Worm (Caenorhabditis elegans): Measurements from ENCODE around the gene toe-2.
A peak's percentile ranks its signal among the peaks of the same experiment; 100 is the strongest.

Gene toe-2

ce11 chrII:6554677-6555076 is 33.5 kb upstream of the toe-2 start, which contains the start of gene wrn-1:
wrn-1 (plus strand) TSS chrII:6554977.
- no peak for TF ChIP-seq ref-1 (GFP tag; conservative IDR thresholded peaks at IDR 0.05)

ce11 chrII:6544842-6545410 is 23.7 kb upstream of the toe-2 start, which contains the start of gene lron-15:
lron-15 (minus strand) TSS chrII:6544892.
- TF ChIP-seq cog-1 (tag; optimal IDR thresholded peaks at IDR 0.05): no peak
- no peak for TF ChIP-seq flt-1 (GFP tag; IDR thresholded peaks at IDR 0.05)
- TF ChIP-seq ztf-23 (GFP tag; IDR thresholded peaks at IDR 0.05): no peak
- no peak for TF ChIP-seq med-1 (GFP tag; optimal IDR thresholded peaks at IDR 0.05; ENCODE audit: insufficient read depth)
- TF ChIP-seq klf-2 (GFP tag; conservative IDR thresholded peaks at IDR 0.05): no peak
- TF ChIP-seq tab-1 (GFP tag; IDR thresholded peaks at IDR 0.05): no peak
- TF ChIP-seq T22C8.4 (GFP tag; IDR thresholded peaks at IDR 0.05): no peak
- TF ChIP-seq ztf-29 (GFP tag; IDR thresholded peaks at IDR 0.05): no peak
- no peak for TF ChIP-seq ref-1 (GFP tag; conservative IDR thresholded peaks at IDR 0.05)

- TF ChIP-seq cog-1 (tag; optimal IDR thresholded peaks at IDR 0.05) (peak; percentile 14), ref-1 (GFP tag; conservative IDR thresholded peaks at IDR 0.05) (no peak)
Observed at ce11 chrII:6535957-6536424, 14.8 kb upstream of the toe-2 start, which contains the start of gene utp-20. utp-20 (plus strand) TSS chrII:6536374.

DNA sequence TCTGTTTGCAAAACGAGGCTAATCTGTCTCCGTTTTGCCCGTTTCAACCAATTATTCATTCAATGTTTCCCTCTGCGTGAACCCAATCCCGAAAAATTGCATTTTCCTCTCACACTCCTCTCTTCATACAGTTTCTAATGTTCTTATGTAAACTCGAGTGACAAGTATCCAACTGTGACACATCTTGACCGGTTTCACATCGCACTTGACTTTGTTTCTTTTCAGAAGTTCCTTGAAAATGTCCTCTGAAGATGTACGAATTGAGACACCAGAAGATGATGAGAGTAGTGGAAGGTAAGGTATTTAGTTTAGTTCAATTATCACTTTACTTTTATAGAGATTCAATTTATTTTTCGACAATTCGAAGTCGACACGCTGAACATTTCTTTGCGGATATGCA is 10.8 kb upstream of the toe-2 start, which contains the start of gene abcx-1:
abcx-1 (plus strand) TSS at position 224 of the 400 bp plus-strand sequence.
- no peak for TF ChIP-seq ztf-29 (GFP tag; IDR thresholded peaks at IDR 0.05)
- TF ChIP-seq ref-1 (GFP tag; conservative IDR thresholded peaks at IDR 0.05): no peak
- no peak for TF ChIP-seq klf-2 (GFP tag; conservative IDR thresholded peaks at IDR 0.05)
- no peak for TF ChIP-seq flt-1 (GFP tag; IDR thresholded peaks at IDR 0.05)
- TF ChIP-seq ztf-23 (GFP tag; IDR thresholded peaks at IDR 0.05): no peak
- no peak for TF ChIP-seq cog-1 (tag; optimal IDR thresholded peaks at IDR 0.05)
- TF ChIP-seq med-1 (GFP tag; optimal IDR thresholded peaks at IDR 0.05; ENCODE audit: insufficient read depth): no peak
- no peak for TF ChIP-seq T22C8.4 (GFP tag; IDR thresholded peaks at IDR 0.05)
- TF ChIP-seq tab-1 (GFP tag; IDR thresholded peaks at IDR 0.05): no peak

DNA sequence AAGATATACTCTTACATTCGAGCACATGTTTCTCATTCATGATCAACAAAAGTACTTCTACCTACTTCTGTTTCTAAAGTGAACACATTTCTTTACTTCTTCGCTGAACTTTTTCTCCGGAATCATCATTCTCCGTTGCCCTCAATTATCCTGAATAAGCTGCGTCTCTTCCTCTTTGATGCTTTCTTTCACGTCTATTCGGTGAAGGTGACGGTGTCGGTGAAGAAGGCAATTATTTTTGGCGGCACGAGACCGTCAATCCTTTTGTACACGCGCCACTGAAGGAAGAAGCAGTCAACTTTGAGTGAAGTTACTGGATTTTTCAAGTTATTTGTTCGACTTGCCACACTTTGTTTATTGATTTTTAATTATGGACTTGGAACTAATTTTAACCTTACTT is 10.3 kb upstream of the toe-2 start, which contains the start of gene abch-1:
abch-1 (minus strand) TSS at position 101 of the 400 bp plus-strand sequence.
- TF ChIP-seq T22C8.4 (GFP tag; IDR thresholded peaks at IDR 0.05) (no peak), klf-2 (GFP tag; conservative IDR thresholded peaks at IDR 0.05) (no peak), ztf-29 (GFP tag; IDR thresholded peaks at IDR 0.05) (no peak)

ce11 chrII:6528629-6529028 is 7.4 kb upstream of the toe-2 start, which contains the start of gene C56E6.4:
C56E6.4 (minus strand) TSS chrII:6528729.
- TF ChIP-seq flt-1 (GFP tag; IDR thresholded peaks at IDR 0.05) (no peak), ref-1 (GFP tag; conservative IDR thresholded peaks at IDR 0.05) (no peak), T22C8.4 (GFP tag; IDR thresholded peaks at IDR 0.05) (no peak), ztf-23 (GFP tag; IDR thresholded peaks at IDR 0.05) (no peak), klf-2 (GFP tag; conservative IDR thresholded peaks at IDR 0.05) (no peak), med-1 (GFP tag; optimal IDR thresholded peaks at IDR 0.05; ENCODE audit: insufficient read depth) (no peak), tab-1 (GFP tag; IDR thresholded peaks at IDR 0.05) (no peak), ztf-29 (GFP tag; IDR thresholded peaks at IDR 0.05) (no peak), cog-1 (tag; optimal IDR thresholded peaks at IDR 0.05) (no peak)

ce11 chrII:6526136-6526684 is 5.0 kb upstream of the toe-2 start:
- no peak for TF ChIP-seq klf-2 (GFP tag; conservative IDR thresholded peaks at IDR 0.05)
- TF ChIP-seq ztf-29 (GFP tag; IDR thresholded peaks at IDR 0.05): no peak
- TF ChIP-seq flt-1 (GFP tag; IDR thresholded peaks at IDR 0.05): no peak
- TF ChIP-seq med-1 (GFP tag; optimal IDR thresholded peaks at IDR 0.05; ENCODE audit: insufficient read depth): no peak
- no peak for TF ChIP-seq tab-1 (GFP tag; IDR thresholded peaks at IDR 0.05)
- no peak for TF ChIP-seq T22C8.4 (GFP tag; IDR thresholded peaks at IDR 0.05)
- no peak for TF ChIP-seq cog-1 (tag; optimal IDR thresholded peaks at IDR 0.05)
- TF ChIP-seq ztf-23 (GFP tag; IDR thresholded peaks at IDR 0.05): no peak
- no peak for TF ChIP-seq ref-1 (GFP tag; conservative IDR thresholded peaks at IDR 0.05)

- no peak for TF ChIP-seq med-1 (GFP tag; optimal IDR thresholded peaks at IDR 0.05; ENCODE audit: insufficient read depth)
- TF ChIP-seq ztf-29 (GFP tag; IDR thresholded peaks at IDR 0.05): no peak
- TF ChIP-seq klf-2 (GFP tag; conservative IDR thresholded peaks at IDR 0.05): no peak
Observed at ce11 chrII:6524501-6524977, 3.4 kb upstream of the toe-2 start, which contains the start of gene C56E6.2. C56E6.2 (plus strand) TSS chrII:6524927.

DNA sequence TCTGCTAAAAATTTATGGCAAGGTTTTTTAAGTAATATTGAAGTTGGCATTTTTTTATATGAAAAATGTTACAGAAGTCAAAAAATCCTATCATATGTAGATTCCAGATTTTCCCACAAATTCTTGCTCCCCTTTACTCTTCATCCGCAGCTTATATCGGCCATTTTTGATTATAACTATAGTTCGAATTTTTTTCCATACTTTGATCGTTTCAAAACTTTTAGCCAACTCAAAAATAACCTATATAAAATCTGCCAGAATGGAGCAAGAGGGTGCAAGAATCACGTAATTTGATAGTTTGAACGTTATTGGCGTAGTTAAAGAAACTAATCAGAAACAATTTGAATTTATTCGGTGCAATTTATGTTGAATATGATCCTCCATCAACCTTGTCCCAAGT is 2.8 kb upstream of the toe-2 start:
- no peak for TF ChIP-seq ztf-29 (GFP tag; IDR thresholded peaks at IDR 0.05)
- TF ChIP-seq flt-1 (GFP tag; IDR thresholded peaks at IDR 0.05): no peak
- no peak for TF ChIP-seq ref-1 (GFP tag; conservative IDR thresholded peaks at IDR 0.05)
- TF ChIP-seq cog-1 (tag; optimal IDR thresholded peaks at IDR 0.05): no peak
- TF ChIP-seq tab-1 (GFP tag; IDR thresholded peaks at IDR 0.05): no peak
- TF ChIP-seq T22C8.4 (GFP tag; IDR thresholded peaks at IDR 0.05): no peak
- TF ChIP-seq klf-2 (GFP tag; conservative IDR thresholded peaks at IDR 0.05): no peak
- no peak for TF ChIP-seq med-1 (GFP tag; optimal IDR thresholded peaks at IDR 0.05; ENCODE audit: insufficient read depth)
- TF ChIP-seq ztf-23 (GFP tag; IDR thresholded peaks at IDR 0.05): no peak

ce11 chrII:6522622-6523254 is 1.6 kb upstream of the toe-2 start:
- TF ChIP-seq ztf-29 (GFP tag; IDR thresholded peaks at IDR 0.05) (no peak), ref-1 (GFP tag; conservative IDR thresholded peaks at IDR 0.05) (no peak), ztf-23 (GFP tag; IDR thresholded peaks at IDR 0.05) (0 out of 2 replicates have a peak, but pooled peaks have one; percentile 69), cog-1 (tag; optimal IDR thresholded peaks at IDR 0.05) (peak; percentile 51), tab-1 (GFP tag; IDR thresholded peaks at IDR 0.05) (0 out of 2 replicates have a peak, but pooled peaks have one; percentile 47), flt-1 (GFP tag; IDR thresholded peaks at IDR 0.05) (peak; percentile 70), T22C8.4 (GFP tag; IDR thresholded peaks at IDR 0.05) (no peak), klf-2 (GFP tag; conservative IDR thresholded peaks at IDR 0.05) (no peak), med-1 (GFP tag; optimal IDR thresholded peaks at IDR 0.05; ENCODE audit: insufficient read depth) (no peak)

Measured in whole organism, midembryonic.